Fruit fly (Drosophila melanogaster) whole organism, embryonic: Measurements from ENCODE around the gene CG13000.

Experiments
- Awh ChIP-seq: fragments of 200-800 bp; sonication (Bioruptor generic); IDR thresholded peaks from 2 replicates; pipeline ENCODE4, ENCODE4 v1.3.6; 2022; ENCODE audit warnings: missing biosample characterization, missing genetic modification characterization
- BEAF-32 ChIP-seq: fragments of 200-800 bp; sonication (Bioruptor generic); optimal IDR thresholded peaks from 3 replicates; lab custom pipeline; 2017; ENCODE audit warnings: missing biosample characterization, missing genetic modification characterization, mild to moderate bottlenecking, moderate library complexity, missing genetic modification reagents
- Blimp-1 ChIP-seq: fragments of 200-800 bp; sonication (Bioruptor generic); optimal IDR thresholded peaks from 3 replicates; lab custom pipeline; 2018; ENCODE audit warnings: missing biosample characterization, missing genetic modification characterization, mild to moderate bottlenecking, moderate library complexity, missing genetic modification reagents
- CG10431 ChIP-seq: fragments of 200-800 bp; sonication (Bioruptor generic); optimal IDR thresholded peaks from 3 replicates; lab custom pipeline; 2018; ENCODE audit warnings: missing biosample characterization, mild to moderate bottlenecking, missing genetic modification characterization
- CG10543 ChIP-seq: fragments of 200-800 bp; sonication (Bioruptor generic); optimal IDR thresholded peaks from 3 replicates; lab custom pipeline; 2017; ENCODE audit warnings: missing biosample characterization, mild to moderate bottlenecking, missing genetic modification characterization, moderate library complexity
- CG11247 ChIP-seq: fragments of 200-800 bp; sonication (Bioruptor generic); IDR thresholded peaks from 2 replicates; pipeline ENCODE4 v1.3.6; 2022; ENCODE audit warnings: missing biosample characterization, missing genetic modification characterization
- CG14710 ChIP-seq: fragments of 200-800 bp; sonication (Bioruptor generic); optimal IDR thresholded peaks from 3 replicates; lab custom pipeline; 2019; ENCODE audit warnings: missing biosample characterization, mild to moderate bottlenecking, missing genetic modification characterization, moderate library complexity
- CG15514 ChIP-seq: fragments of 200-800 bp; sonication (Bioruptor generic); optimal IDR thresholded peaks from 3 replicates; lab custom pipeline; 2017; ENCODE audit warnings: missing biosample characterization, missing genetic modification characterization, mild to moderate bottlenecking, moderate library complexity, missing genetic modification reagents
- CG17359 ChIP-seq: fragments of 200-800 bp; sonication (Bioruptor generic); optimal IDR thresholded peaks from 3 replicates; lab custom pipeline; 2018; ENCODE audit warnings: missing biosample characterization, mild to moderate bottlenecking, missing genetic modification characterization, moderate library complexity
- CG17385 ChIP-seq: fragments of 200-800 bp; sonication (Bioruptor generic); optimal IDR thresholded peaks from 3 replicates; lab custom pipeline; 2018; ENCODE audit warnings: missing biosample characterization, mild to moderate bottlenecking, missing genetic modification characterization
- CG18262 ChIP-seq: fragments of 200-800 bp; optimal IDR thresholded peaks from 3 replicates; lab custom pipeline; 2019; ENCODE audit warnings: missing biosample characterization, mild to moderate bottlenecking, missing genetic modification characterization, moderate library complexity
- CG32772 ChIP-seq: fragments of 200-800 bp; sonication (Bioruptor generic); IDR thresholded peaks from 2 replicates; pipeline ENCODE4 v1.3.6; 2022; ENCODE audit warnings: missing biosample characterization, missing genetic modification characterization
- CG34376 ChIP-seq: fragments of 200-800 bp; sonication (Bioruptor generic); optimal IDR thresholded peaks from 2 replicates; lab custom pipeline; 2018; ENCODE audit warnings: missing biosample characterization, mild to moderate bottlenecking, missing genetic modification characterization
- CG4282 ChIP-seq: fragments of 200-800 bp; sonication (Bioruptor generic); optimal IDR thresholded peaks from 2 replicates; lab custom pipeline; 2016; ENCODE audit warnings: missing biosample characterization, missing genetic modification characterization
- CG6272 ChIP-seq: fragments of 200-800 bp; sonication (Bioruptor generic); IDR thresholded peaks from 2 replicates; pipeline ENCODE4 v1.3.6; 2022; ENCODE audit warnings: missing biosample characterization, missing genetic modification characterization
- CG8388 ChIP-seq: fragments of 200-800 bp; sonication (Bioruptor generic); optimal IDR thresholded peaks from 2 replicates; lab custom pipeline; 2019; ENCODE audit warnings: missing biosample characterization, mild to moderate bottlenecking, missing genetic modification characterization, moderate library complexity
- D ChIP-seq, 2 experiments: fragments of 200-800 bp in 1 of 2; fragments of >200 bp in 1 of 2; sonication (Bioruptor generic) in 1 of 2; optimal IDR thresholded peaks; 2 replicates in 1 of 2; 3 replicates in 1 of 2; lab custom pipeline; 2017; ENCODE audit warnings: mild to moderate bottlenecking in 1 of 2, missing biosample characterization in 1 of 2, missing genetic modification characterization in 1 of 2, missing genetic modification reagents in 1 of 2
- Fer3 ChIP-seq: fragments of 200-800 bp; sonication (Bioruptor generic); optimal IDR thresholded peaks from 2 replicates; lab custom pipeline; 2018; ENCODE audit warnings: missing biosample characterization, mild to moderate bottlenecking, missing genetic modification characterization, moderate library complexity
- H2.0 ChIP-seq: fragments of 200-800 bp; sonication (Bioruptor generic); IDR thresholded peaks from 2 replicates; pipeline ENCODE4 v1.3.6; 2022; ENCODE audit warnings: missing biosample characterization, missing genetic modification characterization
- HLH4C ChIP-seq: fragments of 200-800 bp; sonication (Bioruptor generic); IDR thresholded peaks from 3 replicates; pipeline ENCODE4 v1.3.6; 2022; ENCODE audit warnings: missing biosample characterization, missing genetic modification characterization; ENCODE audit not compliant: partially characterized antibody
- Hmx ChIP-seq: fragments of 200-800 bp; sonication (Bioruptor generic); optimal IDR thresholded peaks from 2 replicates; lab custom pipeline; 2016; ENCODE audit warnings: missing biosample characterization, missing genetic modification characterization
- Hr51 ChIP-seq, 2 experiments: fragments of 200-800 bp; sonication (Bioruptor generic); optimal IDR thresholded peaks; 2 replicates in 1 of 2; 3 replicates in 1 of 2; lab custom pipeline; 2016 to 2018; ENCODE audit warnings: missing biosample characterization in 2 of 2, missing genetic modification characterization in 2 of 2, mild to moderate bottlenecking in 1 of 2, moderate library complexity in 1 of 2
- Hr78 ChIP-seq, 2 experiments: fragments of 200-800 bp in 1 of 2; fragments of >200 bp in 1 of 2; sonication (Bioruptor generic) in 1 of 2; optimal IDR thresholded peaks; 2 replicates each; lab custom pipeline; 2017 to 2019; ENCODE audit warnings: missing biosample characterization in 2 of 2, missing genetic modification characterization in 2 of 2, mild to moderate bottlenecking in 1 of 2, moderate library complexity in 1 of 2
- Max ChIP-seq: fragments of 200-800 bp; sonication (Bioruptor generic); optimal IDR thresholded peaks from 2 replicates; lab custom pipeline; 2016; ENCODE audit warnings: missing biosample characterization, mild to moderate bottlenecking, missing genetic modification characterization
- Six4 ChIP-seq: fragments of 200-800 bp; sonication (Bioruptor generic); optimal IDR thresholded peaks from 2 replicates; lab custom pipeline; 2016; ENCODE audit warnings: missing biosample characterization, missing genetic modification characterization
- ash1 ChIP-seq: fragments of 200-800 bp; sonication (Bioruptor generic); optimal IDR thresholded peaks from 2 replicates; lab custom pipeline; 2018; ENCODE audit warnings: missing biosample characterization, mild to moderate bottlenecking, missing genetic modification characterization
- ato ChIP-seq: fragments of 200-800 bp; sonication (Bioruptor generic); IDR thresholded peaks from 2 replicates; pipeline ENCODE4 v1.3.6; 2022; ENCODE audit warnings: missing biosample characterization, missing genetic modification characterization; ENCODE audit not compliant: partially characterized antibody
- bab2 ChIP-seq: fragments of 200-800 bp; sonication (Bioruptor generic); optimal IDR thresholded peaks from 2 replicates; lab custom pipeline; 2016; ENCODE audit warnings: missing biosample characterization, missing genetic modification characterization
- bbx ChIP-seq: fragments of 200-800 bp; sonication (Bioruptor generic); IDR thresholded peaks from 2 replicates; pipeline ENCODE4 v1.3.6; 2022; ENCODE audit warnings: missing biosample characterization, missing genetic modification characterization; ENCODE audit not compliant: partially characterized antibody
- bowl ChIP-seq: fragments of 200-800 bp; sonication (Bioruptor generic); IDR thresholded peaks from 2 replicates; pipeline ENCODE4 v1.3.6; 2022; ENCODE audit warnings: missing biosample characterization, missing genetic modification characterization
- ci ChIP-seq: fragments of 200-800 bp; sonication (Bioruptor generic); IDR thresholded peaks from 3 replicates; pipeline ENCODE4 v1.3.6; 2022; ENCODE audit warnings: missing biosample characterization, missing genetic modification characterization
- dmrt99B ChIP-seq: fragments of 200-800 bp; sonication (Bioruptor generic); optimal IDR thresholded peaks from 2 replicates; lab custom pipeline; 2018; ENCODE audit warnings: missing biosample characterization, mild to moderate bottlenecking, missing genetic modification characterization, moderate library complexity
- fd3F ChIP-seq: fragments of 200-800 bp; sonication (Bioruptor generic); optimal IDR thresholded peaks from 2 replicates; lab custom pipeline; 2018; ENCODE audit warnings: missing biosample characterization, mild to moderate bottlenecking, missing genetic modification characterization, moderate library complexity
- fd64A ChIP-seq: fragments of 200-800 bp; sonication (Bioruptor generic); optimal IDR thresholded peaks from 3 replicates; lab custom pipeline; 2018; ENCODE audit warnings: missing biosample characterization, mild to moderate bottlenecking, missing genetic modification characterization
- gcm2 ChIP-seq: fragments of 200-800 bp; sonication (Bioruptor generic); optimal IDR thresholded peaks from 2 replicates; lab custom pipeline; 2016; ENCODE audit warnings: missing biosample characterization, missing genetic modification characterization
- gem ChIP-seq: fragments of 200-800 bp; sonication (Bioruptor generic); optimal IDR thresholded peaks from 2 replicates; lab custom pipeline; 2019; ENCODE audit warnings: missing biosample characterization, mild to moderate bottlenecking, missing genetic modification characterization, moderate library complexity
- grau ChIP-seq: fragments of 200-800 bp; optimal IDR thresholded peaks from 3 replicates; lab custom pipeline; 2019; ENCODE audit warnings: missing biosample characterization, mild to moderate bottlenecking, missing genetic modification characterization, moderate library complexity
- gro ChIP-seq: fragments of 200-800 bp; sonication (Bioruptor generic); optimal IDR thresholded peaks from 2 replicates; lab custom pipeline; 2016; ENCODE audit warnings: missing biosample characterization, missing genetic modification characterization
- mam ChIP-seq: fragments of 200-800 bp; sonication (Bioruptor generic); optimal IDR thresholded peaks from 3 replicates; lab custom pipeline; 2016; ENCODE audit warnings: missing biosample characterization, missing genetic modification characterization
- nau ChIP-seq: fragments of 200-800 bp; sonication (Bioruptor generic); optimal IDR thresholded peaks from 3 replicates; lab custom pipeline; 2017; ENCODE audit warnings: missing biosample characterization, mild to moderate bottlenecking, missing genetic modification characterization, missing genetic modification reagents
- pfk ChIP-seq: fragments of 200-800 bp; sonication (Bioruptor generic); optimal IDR thresholded peaks from 2 replicates; lab custom pipeline; 2018; ENCODE audit warnings: missing biosample characterization, mild to moderate bottlenecking, missing genetic modification characterization, moderate library complexity
- shn ChIP-seq: fragments of 200-800 bp; sonication (Bioruptor generic); optimal IDR thresholded peaks from 3 replicates; lab custom pipeline; 2016; ENCODE audit warnings: missing biosample characterization, missing genetic modification characterization
- sima ChIP-seq: fragments of 200-800 bp; sonication (Bioruptor generic); optimal IDR thresholded peaks from 2 replicates; lab custom pipeline; 2016; ENCODE audit warnings: missing biosample characterization, missing genetic modification characterization
- ssp ChIP-seq: fragments of 200-800 bp; sonication (Bioruptor generic); IDR thresholded peaks from 2 replicates; pipeline ENCODE4 v1.3.6; 2022; ENCODE audit warnings: missing biosample characterization, missing genetic modification characterization
- stwl ChIP-seq: fragments of 200-800 bp; sonication (Bioruptor generic); optimal IDR thresholded peaks from 3 replicates; lab custom pipeline; 2018; ENCODE audit warnings: missing biosample characterization, mild to moderate bottlenecking, missing genetic modification characterization, moderate library complexity
- tin ChIP-seq: fragments of 200-800 bp; sonication (Bioruptor generic); optimal IDR thresholded peaks from 3 replicates; lab custom pipeline; 2016; ENCODE audit warnings: missing biosample characterization, missing genetic modification characterization
- toy ChIP-seq: fragments of 200-800 bp; sonication (Bioruptor generic); IDR thresholded peaks from 2 replicates; pipeline ENCODE4 v1.3.6; 2022; ENCODE audit warnings: missing biosample characterization, missing genetic modification characterization
- trem ChIP-seq: fragments of 200-800 bp; optimal IDR thresholded peaks from 3 replicates; lab custom pipeline; 2019; ENCODE audit warnings: missing biosample characterization, mild to moderate bottlenecking, missing genetic modification characterization, moderate library complexity
- zen ChIP-seq: fragments of 200-800 bp; sonication (Bioruptor generic); optimal IDR thresholded peaks from 3 replicates; lab custom pipeline; 2018; ENCODE audit warnings: missing biosample characterization, mild to moderate bottlenecking, missing genetic modification characterization, moderate library complexity

The CG13000 gene

DNA sequence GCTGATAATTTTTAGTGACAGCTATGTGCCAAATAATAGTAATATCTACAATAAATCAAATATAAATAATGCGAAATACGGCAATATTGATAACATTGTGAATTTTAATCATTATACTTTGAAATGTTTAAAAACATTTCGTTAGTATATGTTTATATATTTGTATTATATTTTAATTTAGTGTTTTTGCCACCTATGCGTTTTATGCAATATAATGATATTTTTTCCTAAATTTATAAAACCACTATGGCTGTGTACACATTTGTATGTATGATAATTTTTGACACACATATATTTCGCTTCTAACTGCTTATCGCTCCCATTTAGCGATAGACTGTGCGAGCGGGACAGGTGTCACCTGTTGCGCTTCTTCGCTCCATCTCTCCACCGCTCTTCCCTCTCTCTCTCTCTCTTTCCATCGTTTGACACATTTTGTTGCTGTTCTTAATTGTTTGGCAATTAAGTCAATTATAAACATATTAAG is 4.2 kb downstream of the CG13000 start:
- peak; percentile 88 for TF ChIP-seq gem (tag; lab: Kevin White, UChicago)
- no peak for TF ChIP-seq CG10431
- TF ChIP-seq CG18262 = peak; percentile 48
- no peak for TF ChIP-seq CG6272 (GFP tag; lab: Robert Waterston, UW)
- peak; percentile 81 for TF ChIP-seq Fer3 (tag; lab: Kevin White, UChicago)
- TF ChIP-seq Hr51 (GFP tag; optimal IDR thresholded peaks at IDR 0.05; lab: Kevin White, UChicago) = peak in 1 of 2 experiments; percentile 87
- no peak for TF ChIP-seq BEAF-32 (GFP tag; lab: Kevin White, UChicago)
- peak; percentile 73 for TF ChIP-seq dmrt99B (tag; lab: Kevin White, UChicago)
- peak; percentile 36 for TF ChIP-seq CG10543
- no peak for TF ChIP-seq gro (GFP tag; lab: Kevin White, UChicago)
- TF ChIP-seq Max (GFP tag; lab: Kevin White, UChicago) = no peak
- no peak for TF ChIP-seq shn (GFP tag; lab: Kevin White, UChicago)
- peak; percentile 64 for TF ChIP-seq zen (tag; lab: Kevin White, UChicago)
- TF ChIP-seq ssp (GFP tag; lab: Robert Waterston, UW) = 0 out of 2 replicates have a peak, but pooled peaks have one; percentile 11
- TF ChIP-seq toy = 0 out of 2 replicates have a peak, but pooled peaks have one; percentile 34
- TF ChIP-seq fd64A (GFP tag; lab: Kevin White, UChicago) = no peak
- TF ChIP-seq Six4 = no peak
- 0 out of 2 replicates have a peak, but pooled peaks have one; percentile 26 for TF ChIP-seq H2.0 (GFP tag; lab: Robert Waterston, UW)
- peak; percentile 68 for TF ChIP-seq fd3F
- no peak for TF ChIP-seq D (optimal IDR thresholded peaks at IDR 0.05; lab: Kevin White, UChicago)
- no peak for TF ChIP-seq D (GFP tag; optimal IDR thresholded peaks at IDR 0.05; lab: Kevin White, UChicago)
- TF ChIP-seq ato (GFP tag; lab: Robert Waterston, UW) = no peak
- no peak for TF ChIP-seq ci (GFP tag; lab: Robert Waterston, UW)
- no peak for TF ChIP-seq CG11247 (GFP tag; lab: Robert Waterston, UW)
- TF ChIP-seq CG14710 (tag; lab: Kevin White, UChicago) = peak; percentile 5
- TF ChIP-seq pfk (GFP tag; lab: Kevin White, UChicago) = no peak
- peak; percentile 64 for TF ChIP-seq CG17385
- no peak for TF ChIP-seq HLH4C (GFP tag; lab: Robert Waterston, UW)
- TF ChIP-seq Hr78 (GFP tag; optimal IDR thresholded peaks at IDR 0.05; lab: Kevin White, UChicago) = no peak
- no peak for TF ChIP-seq gcm2 (GFP tag; lab: Kevin White, UChicago)
- no peak for TF ChIP-seq stwl (tag; lab: Kevin White, UChicago)
- no peak for TF ChIP-seq ash1
- no peak for TF ChIP-seq tin (GFP tag; lab: Kevin White, UChicago)
- TF ChIP-seq nau = no peak
- TF ChIP-seq trem (tag; lab: Kevin White, UChicago) = peak; percentile 24
- TF ChIP-seq mam (GFP tag; lab: Kevin White, UChicago) = no peak
- no peak for TF ChIP-seq Awh
- TF ChIP-seq bab2 (GFP tag; lab: Kevin White, UChicago) = no peak
- no peak for TF ChIP-seq CG4282 (GFP tag; lab: Kevin White, UChicago)
- TF ChIP-seq sima (GFP tag; lab: Kevin White, UChicago) = no peak
- TF ChIP-seq bbx (GFP tag; lab: Robert Waterston, UW) = no peak
- TF ChIP-seq CG34376 (GFP tag; lab: Kevin White, UChicago) = peak; percentile 54
- TF ChIP-seq CG15514 (GFP tag; lab: Kevin White, UChicago) = peak; percentile 21
- TF ChIP-seq CG17359 (tag; lab: Kevin White, UChicago) = peak; percentile 69
- no peak for TF ChIP-seq CG32772 (GFP tag; lab: Robert Waterston, UW)
- TF ChIP-seq Blimp-1 (GFP tag; lab: Kevin White, UChicago) = peak; percentile 44
- peak; percentile 88 for TF ChIP-seq grau (tag; lab: Kevin White, UChicago)
- TF ChIP-seq Hmx (GFP tag; lab: Kevin White, UChicago) = no peak
- TF ChIP-seq bowl = no peak
- peak; percentile 44 for TF ChIP-seq CG8388 (GFP tag; lab: Kevin White, UChicago)
